Worm (Caenorhabditis elegans): ENCODE results near the gene C40A11.7.

DNA sequence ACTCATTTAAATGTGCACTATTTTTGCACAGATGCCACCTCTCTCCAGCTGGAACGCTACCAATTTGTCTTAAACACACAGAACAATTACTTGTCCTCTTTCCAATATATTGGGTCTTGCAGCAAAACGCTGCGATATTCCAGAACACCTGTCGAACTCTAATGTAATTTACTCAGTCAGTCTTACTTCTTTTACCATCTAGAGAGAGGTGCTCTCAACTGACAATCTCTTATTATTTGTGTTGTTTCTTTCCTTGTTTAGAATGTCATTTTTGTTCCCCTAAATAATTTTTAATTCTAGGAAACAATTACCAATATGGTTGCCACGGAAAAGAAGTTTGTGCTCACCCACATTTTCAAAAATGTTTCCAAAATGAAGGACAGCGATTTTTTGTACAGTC lies 19.6 kb downstream of the C40A11.7 start, which contains the start of gene sdz-28:
- TF ChIP-seq elt-2 (tag; optimal IDR thresholded peaks at IDR 0.05): no peak
- no peak for TF ChIP-seq nhr-25 (tag; optimal IDR thresholded peaks at IDR 0.05)
- no peak for TF ChIP-seq skn-1 (tag; optimal IDR thresholded peaks at IDR 0.05)
- no peak for TF ChIP-seq ztf-11 (tag; optimal IDR thresholded peaks at IDR 0.05)
- TF ChIP-seq nhr-76 (tag; optimal IDR thresholded peaks at IDR 0.05): no peak
- no peak for TF ChIP-seq aly-2 (tag; optimal IDR thresholded peaks at IDR 0.05)
- no peak for TF ChIP-seq unc-39 (tag; optimal IDR thresholded peaks at IDR 0.05)
- no peak for TF ChIP-seq ceh-82 (tag; optimal IDR thresholded peaks at IDR 0.05)
- no peak for TF ChIP-seq nhr-11 (tag; optimal IDR thresholded peaks at IDR 0.05)

All from whole organism, L3 larva.